Worm (Caenorhabditis elegans) whole organism, early embryonic: Measurements from ENCODE around the gene nlp-59.

Experiments used
- ama-1 ChIP-seq: fragments of 150-350 bp; optimal IDR thresholded peaks from 2 replicates; lab custom pipeline; 2014
- ceh-36 ChIP-seq: sonication (generic microtip); optimal IDR thresholded peaks from 2 replicates; lab custom pipeline; 2016; ENCODE audit warnings: missing genetic modification characterization, inconsistent platforms, missing compliant biosample characterization
- hnd-1 ChIP-seq: sonication (generic microtip); optimal IDR thresholded peaks from 2 replicates; lab custom pipeline; 2016; ENCODE audit warnings: missing genetic modification characterization, missing compliant biosample characterization
- tra-4 ChIP-seq: sonication (generic microtip); optimal IDR thresholded peaks from 2 replicates; lab custom pipeline; 2017; ENCODE audit warnings: missing genetic modification characterization, missing compliant biosample characterization

DNA sequence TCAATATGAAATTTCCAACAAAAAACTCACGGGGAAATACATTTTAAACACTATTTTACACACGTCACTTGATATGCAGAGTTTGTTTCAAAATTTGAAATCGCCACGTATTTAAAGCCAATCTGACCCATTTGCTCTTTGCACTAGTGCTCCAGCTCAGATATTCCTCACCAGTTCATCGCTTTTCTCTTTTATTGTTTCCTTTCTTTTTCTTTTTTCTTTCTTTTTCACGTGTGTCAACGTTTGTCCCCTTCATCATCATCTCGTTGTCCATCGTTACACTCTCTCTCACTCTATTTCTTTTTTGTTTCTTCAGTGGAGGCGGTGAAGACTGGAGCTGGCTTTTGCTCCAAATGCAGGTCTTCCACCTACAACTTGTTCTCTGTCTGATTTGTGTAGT lies 13.4 kb downstream of the nlp-59 start, which contains the start of gene F02D8.4:
- no peak for TF ChIP-seq tra-4 (tag; lab: Kevin White, UChicago)
- no peak for TF ChIP-seq ama-1
- TF ChIP-seq hnd-1 (tag; lab: Kevin White, UChicago) = no peak
- TF ChIP-seq ceh-36 (tag; lab: Kevin White, UChicago) = no peak
